Worm (Caenorhabditis elegans) whole organism, mixed stage, embryonic: ENCODE results near the gene aagr-3.

Source experiments
- lin-32 ChIP-seq: fragments of 200-800 bp; sonication (Bioruptor generic); optimal IDR thresholded peaks from 2 replicates; lab custom pipeline; 2018; ENCODE audit warnings: mild to moderate bottlenecking, missing genetic modification characterization, missing compliant biosample characterization
- snpc-4 ChIP-seq: fragments of 150-350 bp; optimal IDR thresholded peaks from 2 replicates; lab custom pipeline; 2014; ENCODE audit warnings: missing biosample characterization, missing genetic modification characterization

- TF ChIP-seq snpc-4 (tag; lab: Kevin White, UChicago) (no peak), lin-32 (GFP tag; lab: Kevin White, UChicago) (no peak)
Measured at ce11 chrV:9753554-9753953, 24.2 kb upstream of the aagr-3 start.
